Fruit fly (Drosophila melanogaster): ENCODE data around the gene CG5953.

CG5953 gene

DNA sequence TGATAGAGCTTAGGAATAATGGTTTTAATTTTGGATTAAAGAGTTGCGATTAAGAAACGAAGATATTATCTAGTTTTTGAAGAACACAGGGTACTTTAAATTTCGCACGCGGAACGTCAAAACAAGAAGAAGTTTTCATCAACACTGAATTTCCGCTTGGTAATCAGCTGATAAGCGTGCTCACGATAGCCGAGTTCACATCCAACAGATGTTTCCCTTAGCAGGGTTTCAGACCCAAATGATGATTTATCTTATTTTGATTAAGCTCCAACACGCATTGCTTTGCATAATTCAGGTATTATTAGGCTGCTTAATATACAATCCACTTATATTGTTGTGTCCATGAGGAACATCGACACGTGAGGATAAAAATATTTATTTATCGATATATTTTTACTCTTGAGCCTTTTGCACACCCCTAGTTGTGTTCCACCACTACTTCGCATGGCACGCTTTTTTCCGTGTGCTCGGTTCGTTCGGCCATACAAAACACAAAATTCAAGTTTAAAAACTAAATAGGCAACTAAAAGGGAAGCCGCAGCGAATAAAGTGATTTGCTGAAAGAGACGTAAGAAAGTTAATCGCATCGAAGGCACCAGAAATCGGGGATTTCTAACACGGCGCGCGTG lies 41.4 kb downstream of the CG5953 start, which contains the start of gene Tpr2 (continued):
- TF ChIP-seq CG11398 (GFP tag; optimal IDR thresholded peaks at IDR 0.05) (peak; percentile 31), Taf1 (GFP tag; IDR thresholded peaks at IDR 0.05) (no peak), CG3281 (GFP tag; optimal IDR thresholded peaks at IDR 0.05) (peak; percentile 30), Hey (tag; optimal IDR thresholded peaks at IDR 0.05) (peak; percentile 65), CG8089 (GFP tag; optimal IDR thresholded peaks at IDR 0.05) (no peak), CG6854 (GFP tag; optimal IDR thresholded peaks at IDR 0.05) (no peak), CG31365 (tag; optimal IDR thresholded peaks at IDR 0.05) (no peak), lbe (GFP tag; optimal IDR thresholded peaks at IDR 0.05) (peak; percentile 37), peb (GFP tag; IDR thresholded peaks at IDR 0.05) (0 out of 2 replicates have a peak, but pooled peaks have one; percentile 5), CG31224 (GFP tag; IDR thresholded peaks at IDR 0.05) (no peak), NC2β (GFP tag; optimal IDR thresholded peaks at IDR 0.05) (peak; percentile 71), CG18599 (GFP tag; optimal IDR thresholded peaks at IDR 0.05) (peak; percentile 6), CG18764 (GFP tag; optimal IDR thresholded peaks at IDR 0.05) (no peak), cwo (GFP tag; optimal IDR thresholded peaks at IDR 0.05) (no peak), sna (GFP tag; IDR thresholded peaks at IDR 0.05; ENCODE audit: partially characterized antibody) (peak; percentile 92), CG10979 (tag; optimal IDR thresholded peaks at IDR 0.05) (peak; percentile 39), CG2120 (GFP tag; optimal IDR thresholded peaks at IDR 0.05) (peak; percentile 69), Sry-β (GFP tag; optimal IDR thresholded peaks at IDR 0.05) (no peak), onecut (GFP tag; IDR thresholded peaks at IDR 0.05) (no peak), sug (tag; optimal IDR thresholded peaks at IDR 0.05) (peak; percentile 59), CG5180 (GFP tag; optimal IDR thresholded peaks at IDR 0.05) (no peak), CG1647 (GFP tag; optimal IDR thresholded peaks at IDR 0.05) (no peak), CG12942 (GFP tag; optimal IDR thresholded peaks at IDR 0.05) (peak; percentile 44), CG13287 (GFP tag; IDR thresholded peaks at IDR 0.05; ENCODE audit: partially characterized antibody) (peak; percentile 98), CG17568 (GFP tag; optimal IDR thresholded peaks at IDR 0.05) (peak; percentile 73), Opbp (GFP tag; IDR thresholded peaks at IDR 0.05; ENCODE audit: partially characterized antibody) (peak; percentile 89), CG9876 (GFP tag; optimal IDR thresholded peaks at IDR 0.05) (no peak), CG7372 (GFP tag; IDR thresholded peaks at IDR 0.05) (no peak), da (GFP tag; optimal IDR thresholded peaks at IDR 0.05) (peak; percentile 48), sens (GFP tag) (peak; percentile 89), Mad (GFP tag; optimal IDR thresholded peaks at IDR 0.05) (peak; percentile 59), CG17361 (GFP tag; IDR thresholded peaks at IDR 0.05) (peak; percentile 45; the same call in 2 of the 3 replicates), chif (GFP tag; optimal IDR thresholded peaks at IDR 0.05) (peak; percentile 57 to 66), grn (GFP tag; optimal IDR thresholded peaks at IDR 0.05) (peak; percentile 48), twi (tag; optimal IDR thresholded peaks at IDR 0.05) (peak; percentile 66), pho (GFP tag; optimal IDR thresholded peaks at IDR 0.05) (peak; percentile 56), PHDP (tag; optimal IDR thresholded peaks at IDR 0.05) (peak; percentile 69), CG42726 (GFP tag; IDR thresholded peaks at IDR 0.05; ENCODE audit: partially characterized antibody) (peak; percentile 78), Usf (GFP tag; optimal IDR thresholded peaks at IDR 0.05) (no peak), dm (GFP tag; optimal IDR thresholded peaks at IDR 0.05) (peak; percentile 95), br (optimal IDR thresholded peaks at IDR 0.05) (no peak), Rx (GFP tag; IDR thresholded peaks at IDR 0.05) (no peak), Hsf (GFP tag; optimal IDR thresholded peaks at IDR 0.05) (peak; percentile 65), CG13775 (GFP tag; optimal IDR thresholded peaks at IDR 0.05) (peak; percentile 51), Aef1 (GFP tag; IDR thresholded peaks at IDR 0.05) (no peak), seq (GFP tag; IDR thresholded peaks at IDR 0.05) (no peak), CG33213 (GFP tag; optimal IDR thresholded peaks at IDR 0.05) (peak; percentile 58), Drgx (GFP tag; IDR thresholded peaks at IDR 0.05) (no peak), Tbp (GFP tag; optimal IDR thresholded peaks at IDR 0.05) (no peak), CG3065 (GFP tag; optimal IDR thresholded peaks at IDR 0.05) (no peak), CG13624 (GFP tag; optimal IDR thresholded peaks at IDR 0.05) (peak; percentile 43)
